Worm (Caenorhabditis elegans): ENCODE results near the gene prcc-1.
A peak's percentile ranks its signal among the peaks of the same experiment; 100 is the strongest.

The prcc-1 gene

ce11 chrIV:13121396-13121795, 27.8 kb upstream of the prcc-1 start:
- TF ChIP-seq K11D2.4 (GFP tag; IDR thresholded peaks at IDR 0.05) = no peak
- TF ChIP-seq ztf-6 (GFP tag; IDR thresholded peaks at IDR 0.05) = no peak

- TF ChIP-seq K12H6.12 (tag; optimal IDR thresholded peaks at IDR 0.05) (peak; percentile 38), Y79H2A.3 (GFP tag; conservative IDR thresholded peaks at IDR 0.05) (no peak)
These were observed 25.2 kb upstream of the prcc-1 start, which contains the start of gene unc-30 for ce11 chrIV:13118794-13119193. TSS of gene unc-30 (plus strand) at chrIV:13118977.

ce11 chrIV:13116679-13117078, 23.1 kb upstream of the prcc-1 start:
- TF ChIP-seq F23B12.7 (tag; optimal IDR thresholded peaks at IDR 0.05; ENCODE audit: insufficient read depth) = no peak
- TF ChIP-seq gei-17 (GFP tag; optimal IDR thresholded peaks at IDR 0.05) = no peak
- TF ChIP-seq ccch-3 (GFP tag; optimal IDR thresholded peaks at IDR 0.05) = no peak
- no peak for TF ChIP-seq efl-1 (GFP tag; optimal IDR thresholded peaks at IDR 0.05)
- TF ChIP-seq lin-54 (GFP tag; optimal IDR thresholded peaks at IDR 0.05) = no peak
- TF ChIP-seq ztf-28 (GFP tag; IDR thresholded peaks at IDR 0.05) = no peak
- TF ChIP-seq Y67H2A.10 (GFP tag; conservative IDR thresholded peaks at IDR 0.05) = no peak
- TF ChIP-seq ceh-40 (GFP tag; IDR thresholded peaks at IDR 0.05) = no peak
- no peak for TF ChIP-seq cebp-2 (GFP tag; IDR thresholded peaks at IDR 0.05)

ce11 chrIV:13112982-13113381, 19.4 kb upstream of the prcc-1 start, which contains the start of gene best-2:
TSS of gene best-2 (minus strand) at chrIV:13113082.
- TF ChIP-seq hmg-1.2 (GFP tag; IDR thresholded peaks at IDR 0.05) (no peak), dpff-1 (tag; optimal IDR thresholded peaks at IDR 0.05) (no peak), ceh-40 (GFP tag; IDR thresholded peaks at IDR 0.05) (no peak), hmg-20 (GFP tag; IDR thresholded peaks at IDR 0.05) (no peak), Y67H2A.10 (GFP tag; conservative IDR thresholded peaks at IDR 0.05) (no peak), nhr-80 (tag; optimal IDR thresholded peaks at IDR 0.05) (no peak), B0261.1 (tag; optimal IDR thresholded peaks at IDR 0.05) (no peak), B0336.3 (GFP tag; IDR thresholded peaks at IDR 0.05) (no peak), lag-1 (GFP tag; IDR thresholded peaks at IDR 0.05) (no peak), lin-40 (tag; optimal IDR thresholded peaks at IDR 0.05) (no peak), bed-2 (GFP tag; IDR thresholded peaks at IDR 0.05) (no peak), mes-4 (tag; optimal IDR thresholded peaks at IDR 0.05) (no peak), hlh-26 (GFP tag; conservative IDR thresholded peaks at IDR 0.05) (no peak), F52B5.7 (tag; optimal IDR thresholded peaks at IDR 0.05) (no peak), nhr-179 (tag; optimal IDR thresholded peaks at IDR 0.05) (no peak)

- TF ChIP-seq Y53G8AR.9 (GFP tag; conservative IDR thresholded peaks at IDR 0.05) (no peak), hlh-12 (tag; optimal IDR thresholded peaks at IDR 0.05) (no peak), lsy-27 (tag; optimal IDR thresholded peaks at IDR 0.05; ENCODE audit: borderline replicate concordance, insufficient read depth) (no peak), akir-1 (GFP tag; optimal IDR thresholded peaks at IDR 0.05) (no peak), Y95B8A.8 (GFP tag; IDR thresholded peaks at IDR 0.05) (no peak), cebp-2 (GFP tag; IDR thresholded peaks at IDR 0.05) (no peak), nfya-2 (GFP tag; IDR thresholded peaks at IDR 0.05) (no peak), pha-4 (tag; optimal IDR thresholded peaks at IDR 0.05) (no peak), bed-1 (GFP tag; IDR thresholded peaks at IDR 0.05) (no peak), tbx-9 (tag; optimal IDR thresholded peaks at IDR 0.05; ENCODE audit: borderline replicate concordance) (no peak), ets-4 (GFP tag; optimal IDR thresholded peaks at IDR 0.05) (no peak), mes-4 (tag; optimal IDR thresholded peaks at IDR 0.05) (no peak), hmg-20 (GFP tag; IDR thresholded peaks at IDR 0.05) (no peak), ceh-58 (GFP tag; IDR thresholded peaks at IDR 0.05) (no peak), mel-28 (tag; optimal IDR thresholded peaks at IDR 0.05; ENCODE audit: borderline replicate concordance) (no peak), hlh-26 (GFP tag; conservative IDR thresholded peaks at IDR 0.05) (no peak), snpc-3.4 (tag; optimal IDR thresholded peaks at IDR 0.05) (no peak), dpff-1 (tag; optimal IDR thresholded peaks at IDR 0.05) (no peak), T07F8.4 (tag; optimal IDR thresholded peaks at IDR 0.05) (no peak), ceh-100 (GFP tag; IDR thresholded peaks at IDR 0.05) (no peak)
These were observed 17.3 kb upstream of the prcc-1 start for ce11 chrIV:13110876-13111275.
